Fruit fly (Drosophila melanogaster) whole organism, pupa: ENCODE measurements around the gene Bhmt.
A peak's percentile ranks its signal among the peaks of the same experiment; 100 is the strongest.

ENCODE experiments used
- CG10348 ChIP-seq: fragments of 200-800 bp; sonication (Bioruptor generic); IDR thresholded peaks from 2 replicates; pipeline ENCODE4 v1.3.6; 2022; ENCODE audit warnings: missing biosample characterization, missing genetic modification characterization
- CG12605 ChIP-seq: fragments of 200-800 bp; sonication (Bioruptor generic); IDR thresholded peaks from 2 replicates; pipeline ENCODE4 v1.3.6; 2022; ENCODE audit warnings: missing biosample characterization, missing genetic modification characterization
- CG13204 ChIP-seq: fragments of 200-800 bp; sonication (Bioruptor generic); optimal IDR thresholded peaks from 2 replicates; lab custom pipeline; 2018; ENCODE audit warnings: missing biosample characterization, mild to moderate bottlenecking, missing genetic modification characterization, moderate library complexity
- CG14655 ChIP-seq: fragments of 200-800 bp; sonication (Bioruptor generic); optimal IDR thresholded peaks from 3 replicates; lab custom pipeline; 2017; ENCODE audit warnings: mild to moderate bottlenecking, missing biosample characterization, missing genetic modification reagents, missing genetic modification characterization
- CG15710 ChIP-seq: fragments of 200-800 bp; sonication (Bioruptor generic); optimal IDR thresholded peaks from 2 replicates; lab custom pipeline; 2018; ENCODE audit warnings: missing biosample characterization, mild to moderate bottlenecking, missing genetic modification characterization, moderate library complexity
- CG17806 ChIP-seq: fragments of 200-800 bp; sonication (Bioruptor generic); optimal IDR thresholded peaks from 2 replicates; lab custom pipeline; 2018; ENCODE audit warnings: missing biosample characterization, mild to moderate bottlenecking, missing genetic modification characterization, moderate library complexity
- CG32121 ChIP-seq: fragments of 200-800 bp; sonication (Bioruptor generic); IDR thresholded peaks from 2 replicates; pipeline ENCODE4 v1.3.6; 2022; ENCODE audit warnings: missing biosample characterization, missing genetic modification characterization
- CG34367 ChIP-seq: fragments of 200-800 bp; sonication (Bioruptor generic); optimal IDR thresholded peaks from 2 replicates; lab custom pipeline; 2018; ENCODE audit warnings: missing biosample characterization, mild to moderate bottlenecking, missing genetic modification characterization
- CG4496 ChIP-seq: fragments of 200-800 bp; sonication (Bioruptor generic); IDR thresholded peaks from 3 replicates; pipeline ENCODE4 v1.3.6; 2022; ENCODE audit warnings: missing biosample characterization, missing genetic modification characterization
- CG8159 ChIP-seq: fragments of 200-800 bp; sonication (Bioruptor generic); optimal IDR thresholded peaks from 3 replicates; lab custom pipeline; 2018; ENCODE audit warnings: missing biosample characterization, mild to moderate bottlenecking, missing genetic modification characterization, moderate library complexity
- CG8301 ChIP-seq: fragments of 200-800 bp; sonication (Bioruptor generic); optimal IDR thresholded peaks from 2 replicates; lab custom pipeline; 2018; ENCODE audit warnings: missing biosample characterization, mild to moderate bottlenecking, missing genetic modification characterization
- CG9948 ChIP-seq: fragments of 200-800 bp; sonication (Bioruptor generic); optimal IDR thresholded peaks from 2 replicates; lab custom pipeline; 2018; ENCODE audit warnings: missing biosample characterization, mild to moderate bottlenecking, missing genetic modification characterization, moderate library complexity
- D1 ChIP-seq: fragments of 200-800 bp; sonication (Bioruptor generic); optimal IDR thresholded peaks from 2 replicates; lab custom pipeline; 2018; ENCODE audit warnings: missing biosample characterization, mild to moderate bottlenecking, missing genetic modification characterization, moderate library complexity
- EcR ChIP-seq: fragments of 200-800 bp; sonication (Bioruptor generic); optimal IDR thresholded peaks from 3 replicates; lab custom pipeline; 2019; ENCODE audit warnings: missing biosample characterization, missing genetic modification characterization, mild to moderate bottlenecking, moderate library complexity, missing genetic modification reagents
- Ets98B ChIP-seq: fragments of 200-800 bp; sonication (Bioruptor generic); IDR thresholded peaks from 2 replicates; pipeline ENCODE4 v1.3.6; 2022; ENCODE audit warnings: missing biosample characterization, missing genetic modification characterization
- Pif1A ChIP-seq: fragments of 200-800 bp; sonication (Bioruptor generic); optimal IDR thresholded peaks from 3 replicates; lab custom pipeline; 2016; ENCODE audit warnings: missing biosample characterization, missing genetic modification characterization
- Pif1B ChIP-seq: fragments of 200-800 bp; sonication (Bioruptor generic); optimal IDR thresholded peaks from 3 replicates; lab custom pipeline; 2016; ENCODE audit warnings: missing biosample characterization, missing genetic modification characterization
- Snoo ChIP-seq: fragments of 200-800 bp; sonication (Bioruptor generic); optimal IDR thresholded peaks from 3 replicates; lab custom pipeline; 2017; ENCODE audit warnings: missing biosample characterization, mild to moderate bottlenecking, missing genetic modification characterization, inconsistent platforms
- fd96Ca ChIP-seq: fragments of 200-800 bp; sonication (Bioruptor generic); IDR thresholded peaks from 3 replicates; pipeline ENCODE4 v1.3.6; 2022; ENCODE audit warnings: missing biosample characterization, missing genetic modification characterization
- gl ChIP-seq: fragments of 200-800 bp; sonication (Bioruptor generic); optimal IDR thresholded peaks from 2 replicates; lab custom pipeline; 2018; ENCODE audit warnings: missing biosample characterization, mild to moderate bottlenecking, missing genetic modification characterization
- rn ChIP-seq: fragments of 200-800 bp; sonication (Bioruptor generic); IDR thresholded peaks from 2 replicates; pipeline ENCODE4 v1.3.6; 2022; ENCODE audit warnings: missing biosample characterization, missing genetic modification characterization

Gene Bhmt

DNA sequence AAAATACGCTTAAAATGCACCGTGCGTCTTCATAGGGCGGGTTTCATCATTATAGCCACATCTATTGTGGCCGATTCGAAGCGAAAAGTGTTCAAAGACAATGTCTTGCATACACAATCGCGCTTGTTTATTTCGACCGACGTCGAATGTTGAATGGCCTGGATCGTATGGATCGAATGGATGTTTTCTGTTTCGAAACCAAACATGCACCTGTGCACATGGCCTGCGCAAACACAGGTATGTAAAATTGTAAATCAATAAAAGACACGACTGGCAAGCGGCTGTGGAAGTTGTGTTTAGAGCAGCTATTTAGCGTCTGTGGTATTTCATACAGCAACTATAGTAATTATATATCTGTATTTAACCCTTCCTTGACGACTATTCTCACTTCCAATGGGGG lies 24.4 kb upstream of the Bhmt start:
- TF ChIP-seq CG8301 (tag; lab: Kevin White, UChicago) = no peak
- TF ChIP-seq CG9948 (tag; lab: Kevin White, UChicago) = no peak
- TF ChIP-seq fd96Ca (GFP tag; lab: Robert Waterston, UW) = no peak
- no peak for TF ChIP-seq CG10348 (GFP tag; lab: Robert Waterston, UW)
- TF ChIP-seq CG4496 = no peak
- no peak for TF ChIP-seq CG32121 (GFP tag; lab: Robert Waterston, UW)
- no peak for TF ChIP-seq D1 (tag; lab: Kevin White, UChicago)
- TF ChIP-seq Snoo = no peak
- TF ChIP-seq, all 21 proteins: peak for 0

DNA sequence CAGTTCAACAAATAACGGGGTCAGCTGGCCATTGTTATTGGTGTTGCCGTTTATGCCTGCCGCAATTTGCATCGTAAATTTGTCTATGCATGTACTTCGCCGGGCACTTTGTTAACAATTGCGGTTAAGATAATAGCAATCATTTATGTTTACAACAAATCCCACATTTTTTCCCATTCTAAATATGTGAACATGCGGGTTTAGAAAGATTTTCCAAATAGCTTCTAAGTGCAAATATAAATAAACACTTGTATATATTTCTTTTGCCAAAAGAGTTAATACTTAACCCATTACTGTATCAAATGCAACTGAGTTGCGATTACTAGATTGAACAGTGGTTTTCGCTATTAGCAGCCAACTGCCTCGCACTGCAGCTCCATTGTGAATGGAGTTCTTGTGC lies 23.9 kb upstream of the Bhmt start:
- TF ChIP-seq CG17806 (tag; lab: Kevin White, UChicago) (no peak), CG4496 (peak; percentile 71), Ets98B (GFP tag; lab: Robert Waterston, UW) (peak; percentile 47; the same call in 1 of the 2 replicates), CG8301 (tag; lab: Kevin White, UChicago) (peak; percentile 29), CG14655 (GFP tag; lab: Kevin White, UChicago) (peak; percentile 26), Snoo (no peak)

DNA sequence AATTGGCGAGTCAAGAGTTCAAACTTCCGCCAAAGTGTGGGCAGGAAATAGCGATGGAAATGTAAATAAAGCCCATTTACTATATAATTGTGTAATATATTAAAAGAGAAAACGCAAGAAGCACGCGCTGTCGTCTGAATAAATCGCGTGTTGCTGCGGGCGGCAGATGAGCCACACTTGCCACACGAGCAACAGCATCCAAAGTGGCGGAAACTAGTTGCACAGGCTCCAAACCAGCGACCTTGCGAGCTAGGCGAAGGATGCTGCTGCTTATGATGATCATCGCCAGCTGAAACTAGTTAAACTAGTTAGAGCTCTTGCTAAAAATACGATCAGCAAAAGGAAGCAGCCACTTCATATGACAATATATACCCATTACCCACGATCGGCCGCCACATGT lies 22.3 kb upstream of the Bhmt start:
- TF ChIP-seq Ets98B (GFP tag; lab: Robert Waterston, UW) (no peak), EcR (GFP tag; lab: Kevin White, UChicago) (peak; percentile 52)

DNA sequence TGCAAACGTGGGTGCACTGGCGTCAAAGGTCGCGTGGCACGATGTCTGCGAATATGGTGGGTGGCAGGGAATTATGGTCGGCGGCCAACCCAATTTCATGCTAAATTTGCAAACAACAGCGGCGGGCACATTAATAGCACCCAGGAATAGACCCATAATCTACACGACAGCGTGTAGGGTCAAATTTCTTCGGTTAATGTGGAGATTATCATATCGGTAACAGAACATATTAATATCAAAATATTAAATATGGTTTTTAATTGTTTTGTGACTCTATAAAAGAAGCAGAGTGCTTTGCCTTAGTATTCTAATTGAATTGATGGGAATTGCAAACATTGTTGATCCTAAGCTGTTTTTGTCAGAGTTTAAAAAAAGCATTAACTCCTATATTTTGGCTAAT lies 21.8 kb upstream of the Bhmt start:
- TF ChIP-seq CG8159 (tag; lab: Kevin White, UChicago) = no peak
- no peak for TF ChIP-seq CG34367 (tag; lab: Kevin White, UChicago)
- no peak for TF ChIP-seq Pif1A (GFP tag; lab: Kevin White, UChicago)
- no peak for TF ChIP-seq CG17806 (tag; lab: Kevin White, UChicago)

DNA sequence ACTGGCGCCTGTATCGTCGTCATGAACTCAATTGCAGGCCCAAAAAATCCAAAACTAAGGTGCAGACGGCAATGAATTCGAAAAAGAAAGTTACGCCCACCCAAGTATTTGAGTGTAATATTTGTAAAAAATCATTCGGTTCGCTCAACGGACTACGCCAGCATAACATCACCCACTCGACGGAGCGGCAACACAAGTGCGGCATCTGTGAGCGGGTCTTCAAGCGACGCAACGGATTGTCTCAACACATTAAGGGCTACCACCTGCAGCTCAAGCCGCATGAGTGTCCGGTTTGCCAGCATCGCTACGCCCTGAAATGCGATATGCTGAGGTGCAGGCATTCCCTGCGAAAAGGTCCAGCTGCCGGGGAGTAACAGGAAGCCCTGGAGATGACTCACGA lies 19.6 kb upstream of the Bhmt start:
- TF ChIP-seq Pif1B (GFP tag; lab: Kevin White, UChicago) = no peak
- TF ChIP-seq CG8301 (tag; lab: Kevin White, UChicago) = no peak
- no peak for TF ChIP-seq CG13204
- TF ChIP-seq gl (tag; lab: Kevin White, UChicago) = no peak
- TF ChIP-seq CG10348 (GFP tag; lab: Robert Waterston, UW) = no peak
- no peak for TF ChIP-seq CG32121 (GFP tag; lab: Robert Waterston, UW)
- no peak for TF ChIP-seq CG12605 (GFP tag; lab: Robert Waterston, UW)
- TF ChIP-seq CG9948 (tag; lab: Kevin White, UChicago) = no peak
- no peak for TF ChIP-seq EcR (GFP tag; lab: Kevin White, UChicago)
- TF ChIP-seq, all 21 proteins: peak for 0

DNA sequence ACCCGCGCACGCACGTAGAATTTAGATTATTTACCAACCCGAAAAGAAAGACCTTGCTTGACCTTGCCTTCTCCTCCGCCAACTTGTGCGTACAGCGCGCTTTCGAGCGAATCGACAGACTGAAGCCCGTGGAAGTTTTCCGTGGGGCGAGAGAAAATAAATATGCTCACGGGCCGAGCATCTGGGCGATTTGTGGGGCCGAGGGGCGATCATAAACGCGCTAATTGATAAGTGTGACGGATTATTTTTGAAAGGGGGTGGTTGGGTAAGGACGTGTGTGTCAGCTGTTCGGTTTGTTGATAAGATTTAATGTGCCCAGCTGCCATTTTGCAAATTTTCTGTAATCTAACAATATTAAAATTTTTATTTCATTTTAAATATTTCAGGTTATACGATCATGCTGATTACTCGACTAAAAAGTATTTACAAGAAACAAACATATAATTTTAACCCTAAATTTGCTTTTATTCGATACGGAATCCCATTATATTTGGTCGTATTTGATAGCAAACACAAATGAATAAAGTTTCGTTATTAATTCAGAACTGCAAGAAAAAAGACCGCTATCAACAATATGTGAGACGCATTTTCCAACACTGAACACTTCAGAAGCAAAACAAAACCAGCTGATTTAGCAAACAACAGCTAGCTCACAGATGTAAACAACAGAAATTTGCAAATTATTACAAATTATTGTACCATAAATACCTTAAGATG lies 17.1 kb upstream of the Bhmt start, which contains the start of the genes L2HGDH and CG10431:
TSS of gene L2HGDH (minus strand) at position 386 of the 717 bp plus-strand sequence.
TSS of gene CG10431 (plus strand) at position 648 of the 717 bp plus-strand sequence.
- TF ChIP-seq fd96Ca (GFP tag; lab: Robert Waterston, UW) (no peak), CG17806 (tag; lab: Kevin White, UChicago) (peak; percentile 50), CG9948 (tag; lab: Kevin White, UChicago) (peak; percentile 43), Pif1A (GFP tag; lab: Kevin White, UChicago) (no peak), D1 (tag; lab: Kevin White, UChicago) (no peak), CG4496 (no peak), CG34367 (tag; lab: Kevin White, UChicago) (no peak), Ets98B (GFP tag; lab: Robert Waterston, UW) (peak; percentile 13), CG10348 (GFP tag; lab: Robert Waterston, UW) (no peak), CG13204 (no peak), EcR (GFP tag; lab: Kevin White, UChicago) (peak; percentile 36), rn (GFP tag; lab: Robert Waterston, UW) (no peak), CG8159 (tag; lab: Kevin White, UChicago) (peak; percentile 64), gl (tag; lab: Kevin White, UChicago) (no peak), CG14655 (GFP tag; lab: Kevin White, UChicago) (no peak), CG12605 (GFP tag; lab: Robert Waterston, UW) (no peak), CG15710 (tag; lab: Kevin White, UChicago) (peak; percentile 56), CG8301 (tag; lab: Kevin White, UChicago) (peak; percentile 38), CG32121 (GFP tag; lab: Robert Waterston, UW) (no peak), Snoo (peak; percentile 59), Pif1B (GFP tag; lab: Kevin White, UChicago) (no peak)
